Worm (Caenorhabditis elegans): ENCODE measurements around the gene ctns-1.

ctns-1 gene

DNA sequence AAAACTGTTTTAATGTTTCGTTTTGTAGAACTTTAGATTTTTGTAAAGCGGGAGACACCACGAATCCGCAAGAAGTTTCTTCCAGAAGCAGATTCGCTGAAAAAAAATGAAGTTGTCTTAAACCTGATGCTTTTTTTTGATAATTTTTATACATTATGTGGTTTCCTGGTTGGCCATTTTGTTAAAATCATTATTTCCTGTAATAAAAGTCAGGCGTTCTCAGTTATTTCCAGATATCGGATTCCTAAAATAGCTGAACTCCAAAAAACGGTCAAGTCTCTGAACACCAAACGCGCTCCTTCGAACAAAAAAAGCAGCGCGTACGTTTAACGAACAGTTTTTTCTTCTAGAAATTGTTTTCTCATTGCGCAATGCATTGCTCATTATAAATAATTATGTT, 661 bp upstream of the ctns-1 start (continued):
- TF ChIP-seq T20F7.1 (GFP tag; optimal IDR thresholded peaks at IDR 0.05) = no peak
- no peak for TF ChIP-seq attf-4 (tag; optimal IDR thresholded peaks at IDR 0.05)
- no peak for TF ChIP-seq set-16 (GFP tag; IDR thresholded peaks at IDR 0.05)
- no peak for TF ChIP-seq tag-97 (GFP tag; IDR thresholded peaks at IDR 0.05)
- no peak for TF ChIP-seq daf-16 (GFP tag; optimal IDR thresholded peaks at IDR 0.05)
- no peak for TF ChIP-seq daf-16 (tag; optimal IDR thresholded peaks at IDR 0.05)
- TF ChIP-seq dmd-8 (GFP tag; IDR thresholded peaks at IDR 0.05) = no peak
- peak; percentile 41 for TF ChIP-seq dpl-1 (GFP tag; optimal IDR thresholded peaks at IDR 0.05)
- TF ChIP-seq skn-1 (tag; optimal IDR thresholded peaks at IDR 0.05) = no peak
- no peak for TF ChIP-seq ctbp-1 (GFP tag; IDR thresholded peaks at IDR 0.05)
- TF ChIP-seq ama-1 (optimal IDR thresholded peaks at IDR 0.05) = no peak
- no peak for TF ChIP-seq php-3 (GFP tag; IDR thresholded peaks at IDR 0.05)
- no peak for TF ChIP-seq duxl-1 (tag; optimal IDR thresholded peaks at IDR 0.05; ENCODE audit: poor library complexity)
- TF ChIP-seq Y105C5A.15 (GFP tag; IDR thresholded peaks at IDR 0.05) = no peak
- no peak for TF ChIP-seq lin-13 (GFP tag; optimal IDR thresholded peaks at IDR 0.05)
- no peak for TF ChIP-seq lin-29 (GFP tag; IDR thresholded peaks at IDR 0.05)
- TF ChIP-seq lin-38 (GFP tag; IDR thresholded peaks at IDR 0.05) = peak; percentile 74
- TF ChIP-seq Y48G9A.11 (GFP tag; IDR thresholded peaks at IDR 0.05) = no peak
- peak in 1 of 2 experiments; percentile 67 for TF ChIP-seq hif-1 (tag; optimal IDR thresholded peaks at IDR 0.05)
- peak in 1 of 2 experiments; percentile 59 for TF ChIP-seq lsy-2 (tag; optimal IDR thresholded peaks at IDR 0.05)
- peak; percentile 41 for TF ChIP-seq aha-1 (tag)
- TF ChIP-seq fos-1 (tag; optimal IDR thresholded peaks at IDR 0.05) = no peak

DNA sequence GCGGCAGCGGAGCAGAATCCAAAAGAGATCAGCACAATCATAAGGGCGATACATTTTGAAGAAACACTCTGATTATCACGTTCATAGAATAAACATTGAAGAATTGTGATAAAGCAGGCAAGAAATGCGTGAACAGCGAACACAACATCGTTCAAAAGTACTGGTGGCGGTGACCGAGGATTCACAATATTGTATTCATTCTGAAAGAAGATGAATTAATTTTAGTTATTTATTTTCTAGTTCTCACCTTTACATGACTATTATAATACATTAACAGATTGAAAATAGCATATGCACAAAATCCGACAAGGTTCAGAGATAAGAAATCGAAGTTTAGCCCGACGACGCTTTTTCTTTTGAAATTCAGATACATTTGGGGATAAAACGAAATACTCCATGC, 765 bp downstream of the ctns-1 start:
- TF ChIP-seq lin-15B (tag; optimal IDR thresholded peaks at IDR 0.05) (no peak), unc-62 (GFP tag; optimal IDR thresholded peaks at IDR 0.05 in 1 of 2) (peak in 1 of 2 experiments; percentile 94), unc-62 (tag; optimal IDR thresholded peaks at IDR 0.05) (no peak)

DNA sequence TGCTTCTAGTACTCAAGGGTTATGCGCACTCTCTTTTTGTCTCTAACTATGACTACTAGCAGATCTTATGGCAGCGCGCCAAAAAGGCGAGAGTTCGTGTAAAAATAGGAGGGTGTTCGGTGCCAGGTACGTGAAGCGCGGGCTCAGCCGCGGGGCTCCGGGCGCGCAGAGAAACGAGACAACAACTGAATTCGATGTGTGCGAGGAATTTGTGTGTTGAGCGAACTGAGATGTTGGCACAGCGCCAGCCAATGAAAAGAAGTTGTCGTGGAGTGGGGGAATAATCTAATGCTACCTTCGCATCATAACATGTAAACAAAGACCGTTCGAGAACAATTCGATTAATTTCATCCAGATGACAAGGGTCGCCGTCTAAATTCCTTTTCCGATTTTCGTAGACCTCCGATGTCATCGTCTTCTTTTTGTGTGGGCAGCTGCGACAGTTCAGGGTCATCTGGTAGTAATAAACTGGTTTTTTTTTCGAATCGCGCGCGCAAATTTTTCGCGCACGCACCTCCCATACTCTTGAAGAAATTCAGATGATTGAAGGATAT, 5.2 kb downstream of the ctns-1 start:
- TF ChIP-seq lim-7 (GFP tag; IDR thresholded peaks at IDR 0.05) = no peak
- TF ChIP-seq ceh-44 (GFP tag; IDR thresholded peaks at IDR 0.05) = no peak
- no peak for TF ChIP-seq daf-12 (tag; optimal IDR thresholded peaks at IDR 0.05)
- peak; percentile 67 for TF ChIP-seq fkh-10 (GFP tag; optimal IDR thresholded peaks at IDR 0.05)
- no peak for TF ChIP-seq cey-2 (tag; optimal IDR thresholded peaks at IDR 0.05; ENCODE audit: borderline replicate concordance, insufficient read depth)
- no peak for TF ChIP-seq zag-1 (tag; optimal IDR thresholded peaks at IDR 0.05)
- TF ChIP-seq mep-1 (tag; optimal IDR thresholded peaks at IDR 0.05) = peak; percentile 25
- no peak for TF ChIP-seq nhr-28 (tag; optimal IDR thresholded peaks at IDR 0.05)
- no peak for TF ChIP-seq daf-8 (GFP tag; IDR thresholded peaks at IDR 0.05)
- no peak for TF ChIP-seq nhr-48 (tag; optimal IDR thresholded peaks at IDR 0.05)
- no peak for TF ChIP-seq egl-27 (tag; optimal IDR thresholded peaks at IDR 0.05)
- peak; percentile 49 for TF ChIP-seq hlh-11 (tag; optimal IDR thresholded peaks at IDR 0.05)
- TF ChIP-seq set-16 (GFP tag; IDR thresholded peaks at IDR 0.05) = peak; percentile 69
- TF ChIP-seq lin-15B (tag; optimal IDR thresholded peaks at IDR 0.05) = no peak
- TF ChIP-seq nhr-11 (tag; optimal IDR thresholded peaks at IDR 0.05) = peak; percentile 73
- peak; percentile 59 for TF ChIP-seq F37D6.2 (tag; optimal IDR thresholded peaks at IDR 0.05)
- no peak for TF ChIP-seq ztf-11 (tag; optimal IDR thresholded peaks at IDR 0.05)
- TF ChIP-seq daf-16 (GFP tag; optimal IDR thresholded peaks at IDR 0.05) = peak in 1 of 2 experiments; percentile 43
- TF ChIP-seq daf-16 (tag; optimal IDR thresholded peaks at IDR 0.05) = no peak
- no peak for TF ChIP-seq lir-3 (tag; optimal IDR thresholded peaks at IDR 0.05)
- TF ChIP-seq ama-1 (optimal IDR thresholded peaks at IDR 0.05) = no peak
- TF ChIP-seq F26F4.8 (GFP tag; conservative IDR thresholded peaks at IDR 0.05) = no peak
- no peak for TF ChIP-seq saeg-2 (GFP tag; IDR thresholded peaks at IDR 0.05)
- no peak for TF ChIP-seq nhr-237 (tag; optimal IDR thresholded peaks at IDR 0.05)
- peak; percentile 24 for TF ChIP-seq dve-1 (tag; optimal IDR thresholded peaks at IDR 0.05; ENCODE audit: insufficient read depth)
- peak; percentile 46 to 78 for TF ChIP-seq lsy-2 (tag; optimal IDR thresholded peaks at IDR 0.05)
- 0 out of 2 replicates have a peak, but pooled peaks have one; percentile 15 for TF ChIP-seq mxl-2 (GFP tag; conservative IDR thresholded peaks at IDR 0.05)
- TF ChIP-seq tag-97 (GFP tag; IDR thresholded peaks at IDR 0.05) = no peak
- peak; percentile 81 for TF ChIP-seq rbr-2 (tag; optimal IDR thresholded peaks at IDR 0.05)
- TF ChIP-seq sdz-12 (GFP tag; optimal IDR thresholded peaks at IDR 0.05) = no peak
- TF ChIP-seq zip-2 (tag; optimal IDR thresholded peaks at IDR 0.05) = no peak
- no peak for TF ChIP-seq nhr-10 (tag; optimal IDR thresholded peaks at IDR 0.05)
